Worm (Caenorhabditis elegans): ENCODE data around the gene pkc-3.

The pkc-3 gene

DNA sequence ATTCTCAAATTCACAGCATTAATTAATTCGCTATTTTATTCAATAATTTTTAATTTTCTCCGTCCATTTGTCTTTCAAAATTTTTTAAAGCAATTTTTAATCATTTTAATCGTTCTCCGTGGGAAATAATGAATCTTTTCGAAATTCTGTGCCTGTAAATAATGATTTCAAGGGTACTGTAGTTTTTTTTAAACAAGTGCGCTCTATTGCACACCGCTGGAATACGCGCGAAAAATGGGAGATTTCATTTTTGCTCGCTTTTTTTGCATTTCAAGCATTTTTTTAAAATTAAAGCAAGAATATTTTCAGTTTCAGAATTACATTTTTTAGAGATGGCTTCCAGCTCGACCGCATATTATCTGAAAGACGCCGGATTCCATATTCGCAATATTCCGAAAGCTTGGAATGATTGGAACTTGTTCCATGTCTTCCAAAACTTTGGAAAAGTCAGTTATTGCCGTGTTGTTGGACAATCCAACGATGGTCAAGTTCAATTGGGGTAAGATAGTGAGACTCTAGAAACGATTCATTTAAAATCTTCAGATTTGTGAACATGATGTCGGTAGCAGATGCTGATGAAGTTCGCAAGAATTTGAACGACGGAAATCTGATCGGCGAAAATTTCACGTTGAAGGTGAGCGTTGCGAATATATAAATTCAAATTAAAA lies 41.3 kb downstream of the pkc-3 start, which contains the start of gene tofu-6 (continued):
- TF ChIP-seq F49E8.2 (tag; optimal IDR thresholded peaks at IDR 0.05; ENCODE audit: insufficient read depth) (peak; percentile 43), somi-1 (GFP tag; optimal IDR thresholded peaks at IDR 0.05) (no peak), mcd-1 (GFP tag; IDR thresholded peaks at IDR 0.05) (peak; percentile 87), Y95B8A.8 (GFP tag; IDR thresholded peaks at IDR 0.05) (peak; percentile 50; the same call in 1 of the 2 replicates), ama-1 (optimal IDR thresholded peaks at IDR 0.05) (no peak), ama-1 (GFP tag; optimal IDR thresholded peaks at IDR 0.05) (no peak), let-526 (GFP tag; IDR thresholded peaks at IDR 0.05) (no peak), die-1 (tag; optimal IDR thresholded peaks at IDR 0.05) (no peak), ceh-91 (GFP tag; IDR thresholded peaks at IDR 0.05) (peak; percentile 90), bed-2 (GFP tag; IDR thresholded peaks at IDR 0.05) (no peak), B0019.2 (GFP tag; conservative IDR thresholded peaks at IDR 0.05) (0 out of 2 replicates have a peak, but pooled peaks have one; percentile 59), hmg-1.2 (GFP tag; IDR thresholded peaks at IDR 0.05) (0 out of 2 replicates have a peak, but pooled peaks have one; percentile 32), dox-1 (GFP tag; IDR thresholded peaks at IDR 0.05) (peak; percentile 63), F23B12.7 (tag; optimal IDR thresholded peaks at IDR 0.05; ENCODE audit: insufficient read depth) (peak; percentile 61), T26A5.8 (tag; optimal IDR thresholded peaks at IDR 0.05) (no peak), rec-8 (tag; optimal IDR thresholded peaks at IDR 0.05) (no peak), D2030.7 (GFP tag; IDR thresholded peaks at IDR 0.05) (peak; percentile 87), snpc-4 (GFP tag; optimal IDR thresholded peaks at IDR 0.05) (no peak), snpc-4 (tag; optimal IDR thresholded peaks at IDR 0.05) (peak in 1 of 4 experiments; percentile 5)

DNA sequence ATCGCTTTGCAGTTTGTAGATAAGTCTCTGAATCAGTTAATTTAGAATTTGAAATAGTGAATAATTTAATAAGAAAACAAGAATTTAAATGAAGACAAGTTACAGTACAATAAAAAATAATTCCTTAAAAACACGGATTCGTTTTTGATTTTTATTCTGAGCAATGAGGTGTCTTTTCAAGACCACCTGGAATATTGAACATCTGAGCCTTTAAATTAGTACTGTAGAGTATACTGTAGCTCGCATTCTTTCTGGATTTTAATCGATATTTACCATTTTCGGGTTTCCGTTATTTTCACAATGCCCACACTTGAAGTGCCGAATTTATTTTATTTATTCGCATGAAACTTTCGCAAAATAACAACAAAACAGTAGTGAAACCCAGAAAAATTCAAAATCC lies 44.0 kb downstream of the pkc-3 start, which contains the start of gene F07F6.7:
TSS of gene F07F6.7 (minus strand) at position 27 of the 400 bp plus-strand sequence.
- no peak for TF ChIP-seq aptf-3 (GFP tag; IDR thresholded peaks at IDR 0.05)
- TF ChIP-seq sdz-38 (tag; optimal IDR thresholded peaks at IDR 0.05) = no peak
- TF ChIP-seq xnd-1 (tag; optimal IDR thresholded peaks at IDR 0.05) = peak; percentile 67
- TF ChIP-seq madf-8 (GFP tag; conservative IDR thresholded peaks at IDR 0.05) = peak; percentile 49
- TF ChIP-seq akir-1 (GFP tag; optimal IDR thresholded peaks at IDR 0.05) = no peak
- no peak for TF ChIP-seq zim-3 (tag; optimal IDR thresholded peaks at IDR 0.05)
- peak; percentile 76 for TF ChIP-seq F33H1.4 (GFP tag; IDR thresholded peaks at IDR 0.05)
- peak; percentile 24 for TF ChIP-seq lin-54 (GFP tag; optimal IDR thresholded peaks at IDR 0.05)
- TF ChIP-seq lsl-1 (GFP tag; optimal IDR thresholded peaks at IDR 0.05) = peak; percentile 93
- TF ChIP-seq nhr-90 (tag; optimal IDR thresholded peaks at IDR 0.05) = no peak
- peak; percentile 15 for TF ChIP-seq him-1 (tag; optimal IDR thresholded peaks at IDR 0.05)
- no peak for TF ChIP-seq snpc-4 (GFP tag; optimal IDR thresholded peaks at IDR 0.05)
- TF ChIP-seq snpc-4 (tag; optimal IDR thresholded peaks at IDR 0.05) = peak in 1 of 4 experiments; percentile 14
- TF ChIP-seq B0336.3 (GFP tag; IDR thresholded peaks at IDR 0.05) = no peak
- TF ChIP-seq lin-26 (GFP tag; IDR thresholded peaks at IDR 0.05) = no peak
- TF ChIP-seq mcd-1 (GFP tag; IDR thresholded peaks at IDR 0.05) = peak; percentile 20; the same call in 1 of the 2 replicates
- TF ChIP-seq gei-17 (GFP tag; optimal IDR thresholded peaks at IDR 0.05) = no peak
- no peak for TF ChIP-seq bed-1 (GFP tag; IDR thresholded peaks at IDR 0.05)
- no peak for TF ChIP-seq attf-5 (GFP tag; optimal IDR thresholded peaks at IDR 0.05)
- TF ChIP-seq madf-6 (GFP tag; IDR thresholded peaks at IDR 0.05) = peak; percentile 85

DNA sequence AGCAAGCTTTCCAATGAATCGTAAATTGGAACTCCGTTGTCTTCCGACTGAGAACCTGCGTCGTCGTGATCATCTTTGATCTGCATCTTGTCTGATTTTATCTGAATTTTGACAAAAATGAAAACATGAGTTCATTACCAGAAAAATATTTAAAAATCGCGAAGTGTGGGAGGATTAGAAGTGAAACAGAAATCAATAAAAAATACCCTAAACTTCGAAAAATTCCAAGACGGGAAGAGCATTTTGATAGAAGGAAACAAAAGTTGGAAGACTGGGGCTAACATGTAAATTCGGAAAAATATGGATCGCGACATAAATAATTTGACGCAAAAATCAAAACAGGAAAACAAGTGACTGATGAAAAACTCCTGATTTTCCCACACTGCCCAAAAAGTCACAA lies 45.8 kb downstream of the pkc-3 start, which contains the start of gene F07F6.8:
TSS of gene F07F6.8 (minus strand) at position 101 of the 400 bp plus-strand sequence.
- TF ChIP-seq tlf-1 (GFP tag; optimal IDR thresholded peaks at IDR 0.05) (no peak), madf-6 (GFP tag; IDR thresholded peaks at IDR 0.05) (0 out of 2 replicates have a peak, but pooled peaks have one; percentile 14), hmg-1.2 (GFP tag; IDR thresholded peaks at IDR 0.05) (no peak), mxl-1 (tag; optimal IDR thresholded peaks at IDR 0.05) (peak; percentile 6), rpc-1 (optimal IDR thresholded peaks at IDR 0.05) (no peak), rpc-1 (tag; optimal IDR thresholded peaks at IDR 0.05) (no peak), xnd-1 (tag; optimal IDR thresholded peaks at IDR 0.05) (no peak), efl-1 (GFP tag; optimal IDR thresholded peaks at IDR 0.05) (no peak), unc-130 (GFP tag; optimal IDR thresholded peaks at IDR 0.05) (no peak), nhr-179 (tag; optimal IDR thresholded peaks at IDR 0.05) (no peak), repo-1 (tag; optimal IDR thresholded peaks at IDR 0.05) (peak; percentile 16)
